Worm (Caenorhabditis elegans): ENCODE data around the gene F39F10.3.

Gene F39F10.3

DNA sequence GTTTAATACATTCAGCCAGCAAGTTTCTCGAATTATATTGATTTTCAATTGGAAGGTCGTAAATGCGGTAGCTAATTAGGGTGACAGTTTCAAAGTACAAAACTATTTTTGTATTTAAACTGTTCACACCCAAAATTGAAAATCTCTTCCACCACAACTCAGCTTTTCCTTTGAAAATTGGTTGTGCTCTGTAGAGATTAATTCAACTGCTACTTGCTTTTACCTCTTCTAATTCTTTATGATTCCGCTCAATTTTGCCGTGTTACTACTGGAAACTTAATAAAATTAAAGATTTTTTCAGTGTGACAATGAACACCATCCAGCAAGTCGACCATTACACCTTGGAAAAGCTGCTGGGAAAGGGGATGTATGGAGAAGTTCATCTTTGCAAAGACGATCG is at the start of gene F39F10.3:
Gene F39F10.3, plus strand, starts transcription at position 301 of the 400 bp plus-strand sequence.
- TF ChIP-seq nhr-237 (tag; optimal IDR thresholded peaks at IDR 0.05) (no peak), egl-5 (tag; optimal IDR thresholded peaks at IDR 0.05) (no peak), unc-39 (tag; optimal IDR thresholded peaks at IDR 0.05) (no peak), nhr-77 (tag; optimal IDR thresholded peaks at IDR 0.05) (no peak), nhr-76 (tag; optimal IDR thresholded peaks at IDR 0.05) (no peak), nhr-43 (tag; optimal IDR thresholded peaks at IDR 0.05; ENCODE audit: poor library complexity, severe bottlenecking) (no peak)

DNA sequence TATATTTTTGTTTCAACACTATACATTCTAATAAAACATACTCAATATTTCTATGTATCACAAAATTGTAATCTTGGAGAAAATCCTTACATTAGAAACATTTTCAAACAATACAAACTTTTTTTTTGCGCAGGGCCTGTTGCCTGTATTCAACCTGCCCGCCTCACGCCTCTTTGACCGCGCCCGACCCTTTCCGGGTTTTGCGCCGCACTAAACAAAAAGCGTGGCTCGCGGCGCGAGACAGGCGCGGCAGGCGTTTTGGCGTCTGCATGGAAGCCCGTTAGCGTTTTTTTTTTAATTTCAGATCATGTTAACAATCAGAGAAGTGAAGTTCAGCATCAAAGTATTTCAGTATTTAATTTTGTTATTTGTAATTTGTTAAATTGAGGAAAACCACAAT is 48.8 kb upstream of the F39F10.3 start:
- TF ChIP-seq lin-15B (tag; optimal IDR thresholded peaks at IDR 0.05) = no peak
- TF ChIP-seq lsy-12 (tag; optimal IDR thresholded peaks at IDR 0.05) = no peak

DNA sequence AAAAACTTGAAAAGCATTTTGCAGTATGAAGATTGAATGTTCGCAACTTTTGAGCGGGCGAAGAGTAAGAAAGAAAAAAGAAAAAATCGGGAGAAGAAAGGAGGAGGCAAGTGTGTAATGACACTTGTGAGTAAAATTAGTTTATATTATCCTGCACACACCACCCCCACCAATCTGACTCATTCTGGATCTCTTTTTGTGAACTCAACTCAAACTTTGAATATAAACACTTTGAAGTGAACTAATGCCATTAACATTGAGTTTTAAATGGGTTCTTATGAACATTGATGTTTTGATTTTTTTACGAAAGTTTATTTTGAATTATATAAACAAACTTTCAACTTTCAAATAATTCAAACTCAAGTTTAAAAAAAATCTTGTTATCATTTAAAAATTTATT is 46.9 kb upstream of the F39F10.3 start, which contains the start of gene F41G4.8:
Gene F41G4.8, minus strand, starts transcription at position 101 of the 400 bp plus-strand sequence.
- no peak for TF ChIP-seq tbx-2 (tag; optimal IDR thresholded peaks at IDR 0.05)
- TF ChIP-seq ztf-11 (tag; optimal IDR thresholded peaks at IDR 0.05) = no peak
- TF ChIP-seq unc-62 (GFP tag; optimal IDR thresholded peaks at IDR 0.05) = no peak
- TF ChIP-seq egl-5 (tag; optimal IDR thresholded peaks at IDR 0.05) = no peak
- TF ChIP-seq fos-1 (tag; optimal IDR thresholded peaks at IDR 0.05) = no peak
- no peak for TF ChIP-seq mdl-1 (tag; optimal IDR thresholded peaks at IDR 0.05)
- TF ChIP-seq mml-1 (tag; optimal IDR thresholded peaks at IDR 0.05) = no peak
- TF ChIP-seq nhr-23 (tag; optimal IDR thresholded peaks at IDR 0.05) = no peak
- TF ChIP-seq egl-27 (tag; optimal IDR thresholded peaks at IDR 0.05) = no peak

DNA sequence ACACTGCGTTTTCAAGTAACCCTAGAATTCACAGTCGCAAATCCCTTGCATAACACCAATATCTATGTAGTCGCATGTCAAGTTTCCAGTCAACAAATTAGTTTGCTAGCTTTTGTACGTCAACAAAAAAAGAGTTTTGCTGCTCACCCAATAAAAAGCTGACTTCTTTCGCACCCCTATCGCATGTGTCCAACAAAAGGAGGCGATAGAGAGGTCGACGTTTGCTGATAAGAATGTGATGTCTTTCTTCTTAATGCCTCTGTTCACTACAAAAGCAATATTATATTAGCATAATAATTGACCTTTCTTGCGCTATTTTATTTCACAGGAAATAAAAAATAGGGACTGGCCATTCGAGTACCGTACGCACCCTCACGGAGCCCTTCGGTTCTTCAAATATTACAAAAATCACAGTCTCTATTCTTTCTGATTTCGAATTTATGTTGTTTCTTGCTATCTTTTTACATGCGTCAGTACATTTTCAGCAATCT is 31.8 kb upstream of the F39F10.3 start, which contains the start of gene T20F7.3:
Gene T20F7.3, plus strand, starts transcription at position 441 of the 491 bp plus-strand sequence.
- TF ChIP-seq elt-2 (tag; optimal IDR thresholded peaks at IDR 0.05) (peak; percentile 64), egl-27 (tag; optimal IDR thresholded peaks at IDR 0.05) (no peak)

DNA sequence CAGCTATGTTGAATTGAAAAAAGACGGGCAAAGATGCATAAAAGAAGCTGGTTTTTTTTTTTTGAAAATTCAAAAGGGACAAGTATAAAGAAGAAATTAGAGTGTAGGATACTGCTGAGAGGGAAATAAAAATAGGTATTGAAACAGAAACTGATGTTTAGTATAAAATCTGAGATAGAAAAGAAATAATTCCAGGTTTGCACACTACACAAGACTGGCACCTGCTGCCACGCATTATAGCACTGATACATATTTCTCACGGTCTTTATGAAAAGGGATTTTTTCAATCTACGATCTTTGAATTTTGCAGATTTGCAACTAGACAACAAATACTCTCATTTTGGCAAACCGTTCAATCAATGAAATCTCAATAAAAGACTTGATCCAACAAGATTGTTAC is 28.5 kb upstream of the F39F10.3 start:
- TF ChIP-seq aly-2 (tag; optimal IDR thresholded peaks at IDR 0.05) (no peak), skn-1 (tag; optimal IDR thresholded peaks at IDR 0.05) (no peak), nhr-237 (tag; optimal IDR thresholded peaks at IDR 0.05) (no peak), nhr-23 (tag; optimal IDR thresholded peaks at IDR 0.05) (no peak), elt-3 (tag; optimal IDR thresholded peaks at IDR 0.05) (no peak), nfya-1 (tag; optimal IDR thresholded peaks at IDR 0.05; ENCODE audit: insufficient read depth) (no peak), nhr-43 (tag; optimal IDR thresholded peaks at IDR 0.05; ENCODE audit: poor library complexity, severe bottlenecking) (no peak), jun-1 (tag; optimal IDR thresholded peaks at IDR 0.05) (no peak), ceh-16 (tag; optimal IDR thresholded peaks at IDR 0.05) (no peak), fkh-10 (GFP tag; optimal IDR thresholded peaks at IDR 0.05) (no peak), ceh-82 (tag; optimal IDR thresholded peaks at IDR 0.05) (no peak), egl-27 (tag; optimal IDR thresholded peaks at IDR 0.05) (no peak)

DNA sequence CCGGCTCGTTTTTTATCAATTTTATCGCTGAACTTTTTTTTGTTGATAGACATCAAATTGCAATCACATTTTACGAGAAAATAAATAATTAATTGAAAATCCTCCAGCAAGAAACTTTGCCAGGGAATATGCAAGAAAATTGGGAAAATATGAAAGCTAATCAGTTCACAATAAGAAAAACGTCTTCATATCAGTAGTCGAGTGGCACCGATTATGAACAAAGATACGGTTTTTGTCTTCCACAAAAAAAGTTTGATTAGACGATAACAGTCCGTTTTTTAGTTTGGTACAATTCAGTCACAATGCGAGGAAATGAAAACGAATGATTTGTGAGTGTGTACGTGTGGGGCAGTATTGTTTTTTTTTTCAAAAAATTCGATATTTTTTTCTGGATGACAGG is 26.8 kb upstream of the F39F10.3 start:
- TF ChIP-seq nhr-23 (tag; optimal IDR thresholded peaks at IDR 0.05) (no peak), elt-2 (tag; optimal IDR thresholded peaks at IDR 0.05) (peak; percentile 81), pqm-1 (tag; optimal IDR thresholded peaks at IDR 0.05) (peak; percentile 10), ztf-11 (tag; optimal IDR thresholded peaks at IDR 0.05) (no peak)

DNA sequence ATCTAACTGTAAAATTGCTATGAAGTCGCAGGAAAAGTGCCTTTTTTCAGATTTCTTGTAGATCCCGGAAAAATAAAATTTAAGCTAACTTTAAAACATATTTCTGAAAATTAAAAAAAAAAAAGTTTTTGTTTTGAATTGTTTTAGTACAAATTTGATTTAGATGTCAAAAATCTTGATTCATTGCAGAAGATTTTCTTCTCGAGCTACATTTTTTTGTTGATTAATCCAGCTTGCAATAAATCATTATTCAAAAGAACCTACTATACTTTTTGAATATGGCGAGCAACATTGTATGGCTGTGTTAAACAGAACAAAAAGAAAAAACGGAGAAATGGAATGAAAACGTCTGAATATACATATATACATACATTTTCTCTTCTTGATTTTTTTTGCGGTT is 26.1 kb upstream of the F39F10.3 start:
- no peak for TF ChIP-seq egl-27 (tag; optimal IDR thresholded peaks at IDR 0.05)
- no peak for TF ChIP-seq unc-62 (GFP tag; optimal IDR thresholded peaks at IDR 0.05)
- no peak for TF ChIP-seq sea-2 (GFP tag; optimal IDR thresholded peaks at IDR 0.05)
- no peak for TF ChIP-seq skn-1 (tag; optimal IDR thresholded peaks at IDR 0.05)
- no peak for TF ChIP-seq nhr-28 (tag; optimal IDR thresholded peaks at IDR 0.05)
- TF ChIP-seq nhr-25 (tag; optimal IDR thresholded peaks at IDR 0.05) = no peak
- TF ChIP-seq nhr-237 (tag; optimal IDR thresholded peaks at IDR 0.05) = no peak
- TF ChIP-seq nhr-11 (tag; optimal IDR thresholded peaks at IDR 0.05) = no peak
- no peak for TF ChIP-seq nhr-43 (tag; optimal IDR thresholded peaks at IDR 0.05; ENCODE audit: poor library complexity, severe bottlenecking)
- TF ChIP-seq lin-39 (tag; optimal IDR thresholded peaks at IDR 0.05) = no peak

Data from whole organism, L3 larva.